Fruit fly (Drosophila melanogaster): Measurements from ENCODE around the gene CG17841.

CG17841 gene

DNA sequence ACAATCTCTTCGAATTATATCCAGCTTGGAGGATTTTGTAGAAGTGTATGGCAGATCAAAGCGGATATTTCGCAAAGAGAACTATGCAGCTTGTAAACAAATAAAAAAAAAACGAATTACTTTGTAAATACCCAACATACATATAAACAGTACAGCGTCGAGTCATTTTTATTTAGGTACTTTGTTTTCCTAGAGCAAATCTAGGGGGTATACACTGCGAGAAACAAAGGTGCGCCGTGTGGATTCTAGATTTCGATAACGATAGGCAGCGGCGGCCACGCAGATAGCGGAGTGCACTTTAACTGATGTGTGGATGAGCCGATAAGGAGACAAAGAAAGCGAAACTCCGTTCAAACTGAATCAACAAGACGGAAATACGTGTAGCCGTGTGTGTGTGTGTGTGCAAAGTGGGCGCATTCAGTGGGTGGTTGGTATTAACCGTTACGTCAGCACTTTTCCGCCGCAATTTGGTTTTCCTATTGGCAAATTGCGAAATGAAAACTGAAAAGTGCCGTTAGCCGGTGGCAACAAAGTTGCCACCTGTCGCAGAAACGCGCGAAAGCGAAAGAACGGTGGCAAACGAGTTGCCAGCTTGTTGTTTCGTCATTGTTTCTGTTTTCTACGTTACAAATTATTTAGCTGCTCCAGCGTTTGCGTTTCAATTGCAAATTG lies 3.2 kb upstream of the CG17841 start:
- 0 out of 3 replicates have a peak, but pooled peaks have one; percentile 29 for TF ChIP-seq fd96Ca (GFP tag; IDR thresholded peaks at IDR 0.05)
- no peak for TF ChIP-seq Snoo (tag; optimal IDR thresholded peaks at IDR 0.05)
- peak; percentile 24 for TF ChIP-seq Pif1A (GFP tag; optimal IDR thresholded peaks at IDR 0.05)
- TF ChIP-seq CG8159 (tag; optimal IDR thresholded peaks at IDR 0.05) = peak; percentile 15

DNA sequence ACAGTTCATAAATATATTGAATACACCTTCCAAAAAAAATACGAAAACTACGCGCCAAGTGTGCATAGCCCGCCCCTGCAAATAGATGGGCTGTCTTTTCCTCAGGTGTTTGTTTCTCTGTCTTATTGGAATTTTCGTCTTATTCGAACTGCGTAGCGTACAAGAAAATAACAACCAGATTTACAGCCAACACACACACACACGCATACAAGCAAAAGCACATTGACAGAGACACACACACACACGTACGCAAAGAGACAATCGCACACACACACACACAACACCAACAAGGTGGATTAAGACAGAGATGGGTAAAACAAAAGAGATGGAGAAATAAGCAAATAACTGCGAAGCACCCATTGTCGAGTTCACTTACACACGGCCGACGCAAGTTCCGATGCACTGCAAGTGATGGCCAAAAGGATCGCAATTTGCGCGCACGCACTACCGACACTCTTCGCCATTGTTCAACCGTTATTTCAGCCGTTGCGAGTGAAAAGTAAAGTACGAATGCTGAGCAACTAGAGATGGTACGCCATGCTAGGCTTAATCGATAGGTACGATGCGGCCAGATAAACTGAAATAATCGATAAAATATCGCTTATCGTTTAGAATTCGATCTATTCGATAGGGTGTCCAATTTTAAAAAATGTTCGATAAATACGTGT lies 2.0 kb upstream of the CG17841 start:
- TF ChIP-seq CG8159 (tag; optimal IDR thresholded peaks at IDR 0.05) = peak; percentile 8
- TF ChIP-seq CG15710 (tag; optimal IDR thresholded peaks at IDR 0.05) = no peak
- TF ChIP-seq Snoo (tag; optimal IDR thresholded peaks at IDR 0.05) = peak; percentile 5
- TF ChIP-seq CG12605 (GFP tag; IDR thresholded peaks at IDR 0.05) = peak; percentile 25; the same call in 1 of the 2 replicates
- no peak for TF ChIP-seq Ets98B (GFP tag; IDR thresholded peaks at IDR 0.05)
- TF ChIP-seq CG4496 (GFP tag; IDR thresholded peaks at IDR 0.05) = 0 out of 3 replicates have a peak, but pooled peaks have one; percentile 50
- peak; percentile 26; the same call in 1 of the 3 replicates for TF ChIP-seq fd96Ca (GFP tag; IDR thresholded peaks at IDR 0.05)
- TF ChIP-seq EcR (GFP tag; optimal IDR thresholded peaks at IDR 0.05) = peak; percentile 58

DNA sequence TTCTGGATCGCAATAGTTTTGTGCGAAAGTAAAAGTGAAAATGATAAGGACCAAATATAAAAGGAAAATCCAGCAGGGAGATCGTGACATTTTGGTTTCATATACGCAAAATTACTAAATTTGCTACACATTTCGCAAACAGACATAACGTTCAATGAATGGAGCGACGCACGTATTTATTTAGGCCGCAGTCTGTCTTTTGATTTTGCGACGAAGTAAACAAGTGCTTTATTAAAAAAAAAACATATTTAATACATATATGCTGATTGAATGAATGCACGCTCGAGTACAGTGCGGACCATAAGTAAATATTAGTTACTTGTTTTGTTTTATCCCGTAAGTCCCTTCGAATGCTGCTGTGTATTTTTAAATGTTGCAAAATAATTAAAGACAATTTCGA lies 480 bp upstream of the CG17841 start, which contains the start of gene CG32679:
Gene CG32679, minus strand, starts transcription at position 101 of the 400 bp plus-strand sequence.
- no peak for TF ChIP-seq CG32121 (GFP tag; IDR thresholded peaks at IDR 0.05)
- no peak for TF ChIP-seq Snoo (tag; optimal IDR thresholded peaks at IDR 0.05)
- no peak for TF ChIP-seq CG14655 (GFP tag; optimal IDR thresholded peaks at IDR 0.05)
- TF ChIP-seq D1 (tag; optimal IDR thresholded peaks at IDR 0.05) = no peak
- no peak for TF ChIP-seq CG9948 (tag; optimal IDR thresholded peaks at IDR 0.05)
- TF ChIP-seq Pif1B (GFP tag; optimal IDR thresholded peaks at IDR 0.05) = no peak
- TF ChIP-seq CG4496 (GFP tag; IDR thresholded peaks at IDR 0.05) = no peak
- no peak for TF ChIP-seq Pif1A (GFP tag; optimal IDR thresholded peaks at IDR 0.05)
- no peak for TF ChIP-seq fd96Ca (GFP tag; IDR thresholded peaks at IDR 0.05)
- no peak for TF ChIP-seq CG10348 (GFP tag; IDR thresholded peaks at IDR 0.05)
- TF ChIP-seq Ets98B (GFP tag; IDR thresholded peaks at IDR 0.05) = no peak
- no peak for TF ChIP-seq CG12605 (GFP tag; IDR thresholded peaks at IDR 0.05)
- TF ChIP-seq CG8159 (tag; optimal IDR thresholded peaks at IDR 0.05) = no peak

DNA sequence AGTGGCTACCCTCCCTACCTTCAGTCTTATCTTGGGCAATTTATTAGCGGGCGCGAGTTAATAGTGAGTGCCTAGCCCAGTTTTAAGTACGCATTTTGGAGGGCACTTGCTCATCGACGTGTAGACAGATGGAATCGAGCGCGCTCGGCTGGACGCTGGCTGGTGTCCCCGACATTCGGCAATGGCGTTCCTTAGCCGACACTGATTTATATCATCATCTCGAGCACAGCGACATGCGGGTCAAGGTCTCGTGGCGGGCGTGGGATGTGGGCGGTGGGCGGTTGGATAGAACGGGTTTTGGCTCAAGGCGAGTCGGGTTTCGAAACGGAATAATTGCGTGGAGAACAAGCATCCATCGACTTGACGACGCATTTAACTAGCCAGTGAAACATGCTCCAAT lies 1.5 kb downstream of the CG17841 start:
- TF ChIP-seq fd96Ca (GFP tag; IDR thresholded peaks at IDR 0.05) = no peak
- no peak for TF ChIP-seq CG4496 (GFP tag; IDR thresholded peaks at IDR 0.05)
- TF ChIP-seq CG10348 (GFP tag; IDR thresholded peaks at IDR 0.05) = no peak
- no peak for TF ChIP-seq CG32121 (GFP tag; IDR thresholded peaks at IDR 0.05)
- TF ChIP-seq gl (tag; optimal IDR thresholded peaks at IDR 0.05) = no peak
- TF ChIP-seq Snoo (tag; optimal IDR thresholded peaks at IDR 0.05) = no peak
- TF ChIP-seq CG34367 (tag; optimal IDR thresholded peaks at IDR 0.05) = no peak
- no peak for TF ChIP-seq CG15710 (tag; optimal IDR thresholded peaks at IDR 0.05)

DNA sequence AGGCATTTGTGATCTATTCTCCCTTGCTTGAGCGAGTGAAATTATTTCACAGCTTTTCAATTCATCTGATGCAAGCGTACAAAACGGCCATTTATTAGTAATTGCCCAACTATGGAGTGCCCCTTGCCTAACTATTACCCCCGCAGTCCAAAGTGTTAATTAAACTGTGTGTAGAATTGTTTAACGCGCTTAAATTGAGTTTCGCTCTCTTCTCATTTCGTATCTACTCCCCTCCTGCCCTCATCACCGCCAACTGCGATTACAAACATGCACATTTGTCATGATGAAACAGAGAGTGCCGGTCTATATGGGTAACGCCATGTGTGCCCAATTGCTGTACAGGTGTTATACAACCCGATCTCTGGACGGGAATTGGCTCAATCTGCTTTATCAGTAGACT lies 1.9 kb downstream of the CG17841 start:
- TF ChIP-seq CG10348 (GFP tag; IDR thresholded peaks at IDR 0.05) = no peak
- no peak for TF ChIP-seq gl (tag; optimal IDR thresholded peaks at IDR 0.05)
- TF ChIP-seq CG4496 (GFP tag; IDR thresholded peaks at IDR 0.05) = no peak
- no peak for TF ChIP-seq Snoo (tag; optimal IDR thresholded peaks at IDR 0.05)
- TF ChIP-seq Ets98B (GFP tag; IDR thresholded peaks at IDR 0.05) = no peak
- TF ChIP-seq rn (GFP tag; IDR thresholded peaks at IDR 0.05) = no peak
- no peak for TF ChIP-seq CG15710 (tag; optimal IDR thresholded peaks at IDR 0.05)
- TF ChIP-seq CG8301 (tag; optimal IDR thresholded peaks at IDR 0.05) = no peak
- TF ChIP-seq CG9948 (tag; optimal IDR thresholded peaks at IDR 0.05) = no peak
- TF ChIP-seq Pif1A (GFP tag; optimal IDR thresholded peaks at IDR 0.05) = no peak
- no peak for TF ChIP-seq fd96Ca (GFP tag; IDR thresholded peaks at IDR 0.05)

DNA sequence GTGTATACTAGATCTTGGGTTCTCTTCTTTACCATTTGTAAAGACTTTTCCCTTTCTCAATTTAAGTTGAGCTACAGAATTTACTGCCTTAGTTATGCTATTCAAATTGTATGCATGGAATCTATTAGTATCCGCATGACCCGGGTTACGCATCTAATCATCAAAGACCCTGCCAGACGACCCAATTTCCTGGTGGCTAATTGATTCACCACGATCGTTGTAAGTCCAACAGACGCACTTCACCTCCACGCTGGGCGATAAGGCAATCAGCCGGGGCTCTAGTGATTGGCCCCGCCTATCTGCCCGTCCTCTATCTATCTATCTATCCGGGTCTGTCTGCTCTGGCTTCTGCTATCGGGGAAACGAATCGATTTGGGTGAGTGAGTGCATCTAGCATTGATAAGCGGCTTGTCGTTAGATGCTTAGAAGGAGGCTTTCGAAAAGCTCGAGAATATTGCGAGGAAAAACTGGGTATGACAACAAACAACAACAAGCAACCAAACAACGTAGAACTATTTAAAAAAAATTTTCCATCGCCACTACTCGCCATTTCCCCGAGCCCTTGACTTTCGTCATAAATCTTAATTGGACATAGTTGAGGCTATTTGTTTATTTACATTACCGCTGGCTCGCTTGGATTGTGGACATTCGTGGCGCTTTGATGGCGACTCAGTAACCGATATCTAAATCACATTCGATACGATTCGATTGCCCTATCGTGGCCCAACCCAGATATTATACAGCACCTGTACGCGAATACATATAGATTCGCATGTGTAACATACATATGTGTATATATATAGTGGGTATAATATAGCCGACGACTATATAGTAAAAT lies 2.6 kb downstream of the CG17841 start:
- TF ChIP-seq Ets98B (GFP tag; IDR thresholded peaks at IDR 0.05) (0 out of 2 replicates have a peak, but pooled peaks have one; percentile 8), Pif1A (GFP tag; optimal IDR thresholded peaks at IDR 0.05) (no peak), EcR (GFP tag; optimal IDR thresholded peaks at IDR 0.05) (peak; percentile 68)

DNA sequence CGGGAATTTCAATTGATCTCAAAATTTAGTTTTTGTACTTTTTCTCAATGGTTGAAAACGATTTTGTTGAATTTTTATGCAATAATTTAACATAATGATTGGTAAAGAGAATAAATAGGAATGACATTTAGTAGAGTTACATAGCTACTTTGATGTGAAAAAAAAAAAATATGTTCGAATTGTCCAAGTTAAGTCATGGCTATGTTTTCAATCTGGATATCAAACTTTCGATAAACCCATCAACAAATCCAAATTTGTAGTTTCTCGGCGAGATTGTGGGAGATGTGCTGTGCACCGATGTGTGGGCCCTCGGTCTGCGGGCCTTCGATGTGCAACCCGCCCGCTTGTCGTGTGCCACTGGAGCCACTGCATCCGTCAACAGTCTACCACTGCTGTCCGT lies 7.4 kb downstream of the CG17841 start, which contains the start of the genes CG32686 and CG2898:
Gene CG32686, minus strand, starts transcription at position 101 of the 400 bp plus-strand sequence.
Gene CG2898, plus strand, starts transcription at position 159 of the 400 bp plus-strand sequence.
- TF ChIP-seq CG9948 (tag; optimal IDR thresholded peaks at IDR 0.05) = no peak
- TF ChIP-seq Pif1A (GFP tag; optimal IDR thresholded peaks at IDR 0.05) = no peak

All from whole organism, pupa.